Worm (Caenorhabditis elegans) whole organism, L1 larva: ENCODE results near the gene F22H10.11.

Experiments used
- Y116A8C.19 ChIP-seq: sonication (generic microtip); optimal IDR thresholded peaks from 2 replicates; lab custom pipeline; 2016; ENCODE audit warnings: missing compliant biosample characterization, missing genetic modification characterization, borderline replicate concordance
- aha-1 ChIP-seq: fragments of 150-350 bp; optimal IDR thresholded peaks from 2 replicates; lab custom pipeline; 2014; ENCODE audit warnings: missing biosample characterization, missing genetic modification characterization
- ama-1 ChIP-seq: fragments of 150-350 bp; optimal IDR thresholded peaks from 2 replicates; lab custom pipeline; 2014
- blmp-1 ChIP-seq: fragments of 150-350 bp; optimal IDR thresholded peaks from 2 replicates; lab custom pipeline; 2014; ENCODE audit warnings: missing biosample characterization, missing genetic modification characterization
- ceh-8 ChIP-seq: fragments of 200-800 bp; sonication (Bioruptor generic); optimal IDR thresholded peaks from 2 replicates; lab custom pipeline; 2018; ENCODE audit warnings: mild to moderate bottlenecking, missing genetic modification characterization, moderate library complexity, missing compliant biosample characterization
- ceh-90 ChIP-seq: sonication (generic microtip); optimal IDR thresholded peaks from 2 replicates; lab custom pipeline; 2016; ENCODE audit warnings: missing genetic modification characterization, missing compliant biosample characterization
- dpl-1 ChIP-seq, 3 experiments: fragments of 150-350 bp in 2 of 3; sonication (generic microtip) in 1 of 3; optimal IDR thresholded peaks; 2 replicates each; lab custom pipeline; 2014 to 2017; ENCODE audit warnings: missing biosample characterization in 3 of 3, missing genetic modification characterization in 3 of 3, missing genetic modification reagents in 3 of 3
- dsc-1 ChIP-seq: sonication (generic microtip); optimal IDR thresholded peaks from 2 replicates; lab custom pipeline; 2016; ENCODE audit warnings: mild to moderate bottlenecking, missing genetic modification characterization, missing compliant biosample characterization
- egl-13 ChIP-seq: sonication (generic microtip); optimal IDR thresholded peaks from 2 replicates; lab custom pipeline; 2016; ENCODE audit warnings: missing genotype, missing genetic modification reagents, missing genetic modification characterization, missing compliant biosample characterization
- elt-2 ChIP-seq: sonication (generic microtip); optimal IDR thresholded peaks from 2 replicates; lab custom pipeline; 2016; ENCODE audit warnings: missing genetic modification characterization, mild to moderate bottlenecking, inconsistent platforms, missing compliant biosample characterization, missing genetic modification reagents
- elt-3 ChIP-seq, 6 experiments: fragments of 150-350 bp in 1 of 6; sonication (generic microtip); optimal IDR thresholded peaks; 2 replicates each; lab custom pipeline; 2017 to 2018; ENCODE audit warnings: missing biosample characterization in 6 of 6, missing genetic modification characterization in 6 of 6, inconsistent platforms in 1 of 6
- fkh-4 ChIP-seq: sonication (generic microtip); optimal IDR thresholded peaks from 2 replicates; lab custom pipeline; 2016; ENCODE audit warnings: missing compliant biosample characterization, missing genetic modification characterization, borderline replicate concordance
- fkh-8 ChIP-seq: sonication (generic microtip); optimal IDR thresholded peaks from 2 replicates; lab custom pipeline; 2016; ENCODE audit warnings: mild to moderate bottlenecking, missing genetic modification characterization, missing compliant biosample characterization
- hlh-17 ChIP-seq: fragments of 200-800 bp; sonication (Bioruptor generic); optimal IDR thresholded peaks from 2 replicates; lab custom pipeline; 2018; ENCODE audit warnings: missing genetic modification characterization, mild to moderate bottlenecking, missing compliant biosample characterization, moderate library complexity, borderline replicate concordance
- isw-1 ChIP-seq: fragments of 200-800 bp; sonication (Bioruptor generic); IDR thresholded peaks from 2 replicates; pipeline ENCODE4 v1.3.6; 2022; ENCODE audit warnings: missing genetic modification characterization, missing compliant biosample characterization
- jun-1 ChIP-seq: fragments of 150-350 bp; optimal IDR thresholded peaks from 2 replicates; lab custom pipeline; 2014; ENCODE audit warnings: missing biosample characterization, missing genetic modification reagents, missing genetic modification characterization
- lin-14 ChIP-seq: fragments of 200-800 bp; sonication (Bioruptor generic); optimal IDR thresholded peaks from 2 replicates; lab custom pipeline; 2018; ENCODE audit warnings: mild to moderate bottlenecking, missing genetic modification characterization, moderate library complexity, missing compliant biosample characterization
- lin-35 ChIP-seq, 2 experiments: fragments of 150-350 bp; optimal IDR thresholded peaks; 2 replicates each; lab custom pipeline; 2014; ENCODE audit warnings: missing biosample characterization in 2 of 2, missing genetic modification characterization in 2 of 2, missing genetic modification reagents in 2 of 2
- lsy-2 ChIP-seq, 2 experiments: fragments of 150-350 bp; optimal IDR thresholded peaks; 2 replicates each; lab custom pipeline; 2014; ENCODE audit warnings: missing biosample characterization in 2 of 2, missing genetic modification characterization in 2 of 2
- mdl-1 ChIP-seq, 2 experiments: fragments of 150-350 bp; optimal IDR thresholded peaks; 2 replicates each; lab custom pipeline; 2014 to 2017; ENCODE audit warnings: missing biosample characterization in 2 of 2, missing genetic modification characterization in 2 of 2, inconsistent platforms in 1 of 2
- mep-1 ChIP-seq: fragments of 150-350 bp; optimal IDR thresholded peaks from 2 replicates; lab custom pipeline; 2014; ENCODE audit warnings: missing biosample characterization, missing genetic modification characterization
- nhr-12 ChIP-seq: sonication (generic microtip); optimal IDR thresholded peaks from 2 replicates; lab custom pipeline; 2017; ENCODE audit warnings: missing biosample characterization, missing genetic modification characterization
- nhr-19 ChIP-seq: fragments of 200-800 bp; sonication (Bioruptor generic); conservative IDR thresholded peaks from 2 replicates; pipeline ENCODE4 v1.3.6; 2022; ENCODE audit warnings: missing genetic modification characterization, missing compliant biosample characterization
- nhr-20 ChIP-seq: sonication (generic microtip); optimal IDR thresholded peaks from 2 replicates; lab custom pipeline; 2016; ENCODE audit warnings: mild to moderate bottlenecking, missing genetic modification characterization, missing compliant biosample characterization
- nhr-71 ChIP-seq: sonication (generic microtip); optimal IDR thresholded peaks from 2 replicates; lab custom pipeline; 2016; ENCODE audit warnings: mild to moderate bottlenecking, missing genetic modification characterization, moderate library complexity, missing compliant biosample characterization
- nhr-77 ChIP-seq: fragments of 150-350 bp; optimal IDR thresholded peaks from 2 replicates; lab custom pipeline; 2014; ENCODE audit warnings: missing biosample characterization, missing genetic modification characterization
- nhr-85 ChIP-seq: sonication (generic microtip); peaks from one replicate; lab custom pipeline; 2016; ENCODE audit warnings: missing genetic modification characterization, inconsistent platforms, missing compliant biosample characterization
- pax-3 ChIP-seq: fragments of 200-800 bp; sonication (Bioruptor generic); optimal IDR thresholded peaks from 2 replicates; lab custom pipeline; 2018; ENCODE audit warnings: mild to moderate bottlenecking, missing genetic modification characterization, moderate library complexity, missing compliant biosample characterization
- rnt-1 ChIP-seq: sonication (generic microtip); optimal IDR thresholded peaks from 2 replicates; lab custom pipeline; 2016; ENCODE audit warnings: mild to moderate bottlenecking, missing genetic modification characterization, moderate library complexity, missing compliant biosample characterization
- snu-23 ChIP-seq: sonication (generic microtip); optimal IDR thresholded peaks from 2 replicates; lab custom pipeline; 2016; ENCODE audit warnings: missing genetic modification characterization, missing compliant biosample characterization
- sox-4 ChIP-seq: sonication (generic microtip); optimal IDR thresholded peaks from 2 replicates; lab custom pipeline; 2016; ENCODE audit warnings: missing genetic modification characterization, missing compliant biosample characterization
- sup-37 ChIP-seq: fragments of 200-800 bp; sonication (Bioruptor generic); optimal IDR thresholded peaks from 2 replicates; lab custom pipeline; 2018; ENCODE audit warnings: mild to moderate bottlenecking, missing genetic modification characterization, missing compliant biosample characterization
- unc-130 ChIP-seq: fragments of 150-350 bp; optimal IDR thresholded peaks from 2 replicates; lab custom pipeline; 2017; ENCODE audit warnings: missing biosample characterization, missing genetic modification characterization, inconsistent platforms
- unc-30 ChIP-seq: sonication (generic microtip); optimal IDR thresholded peaks from 2 replicates; lab custom pipeline; 2017; ENCODE audit warnings: missing biosample characterization, missing genetic modification characterization
- unc-62 ChIP-seq: fragments of 150-350 bp; optimal IDR thresholded peaks from 2 replicates; lab custom pipeline; 2014; ENCODE audit warnings: missing biosample characterization, missing genetic modification reagents, missing genetic modification characterization
- unc-98 ChIP-seq: fragments of 200-800 bp; sonication (Bioruptor generic); IDR thresholded peaks from 2 replicates; pipeline ENCODE4 v1.3.6; 2022; ENCODE audit warnings: missing genetic modification characterization, missing compliant biosample characterization
- zip-4 ChIP-seq: fragments of 200-800 bp; sonication (Bioruptor generic); optimal IDR thresholded peaks from 2 replicates; lab custom pipeline; 2018; ENCODE audit warnings: mild to moderate bottlenecking, missing genetic modification characterization, moderate library complexity, missing compliant biosample characterization
- ztf-11 ChIP-seq, 2 experiments: sonication (generic microtip); optimal IDR thresholded peaks; 2 replicates each; lab custom pipeline; 2016 to 2017; ENCODE audit warnings: missing genetic modification characterization in 2 of 2, missing biosample characterization in 1 of 2, missing compliant biosample characterization in 1 of 2

Gene F22H10.11

ce11 chrX:16655283-16655682, 32.6 kb downstream of the F22H10.11 start:
- TF ChIP-seq lin-14 (GFP tag; lab: Kevin White, UChicago) (peak; percentile 72), mdl-1 (tag; optimal IDR thresholded peaks at IDR 0.05; lab: Kevin White, UChicago) (peak in 1 of 2 experiments; percentile 14), snu-23 (GFP tag; lab: Kevin White, UChicago) (peak; percentile 34), unc-62 (GFP tag; lab: Kevin White, UChicago) (no peak), Y116A8C.19 (tag; lab: Kevin White, UChicago) (no peak), mep-1 (no peak), lin-35 (GFP tag; optimal IDR thresholded peaks at IDR 0.05; lab: Kevin White, UChicago) (no peak), lsy-2 (tag; optimal IDR thresholded peaks at IDR 0.05; lab: Kevin White, UChicago) (peak in 1 of 2 experiments; percentile 18), ceh-90 (tag; lab: Kevin White, UChicago) (no peak), nhr-71 (tag; lab: Kevin White, UChicago) (peak; percentile 58), unc-130 (tag; lab: Kevin White, UChicago) (peak; percentile 30), rnt-1 (tag; lab: Kevin White, UChicago) (peak; percentile 59), nhr-19 (GFP tag; lab: Robert Waterston, UW) (0 out of 2 replicates have a peak, but pooled peaks have one; percentile 24), dsc-1 (tag; lab: Kevin White, UChicago) (peak; percentile 27)

ce11 chrX:16650600-16650999, 37.2 kb downstream of the F22H10.11 start:
- TF ChIP-seq fkh-4 (tag; lab: Kevin White, UChicago) (no peak), mdl-1 (tag; optimal IDR thresholded peaks at IDR 0.05; lab: Kevin White, UChicago) (no peak), unc-98 (GFP tag; lab: Robert Waterston, UW) (no peak), unc-62 (GFP tag; lab: Kevin White, UChicago) (no peak), ceh-8 (GFP tag; lab: Kevin White, UChicago) (no peak), pax-3 (tag; lab: Kevin White, UChicago) (peak; percentile 57), nhr-20 (tag; lab: Kevin White, UChicago) (no peak), nhr-12 (no peak), jun-1 (tag; lab: Kevin White, UChicago) (no peak), nhr-85 (no peak), fkh-8 (peak; percentile 31), dsc-1 (tag; lab: Kevin White, UChicago) (peak; percentile 89), hlh-17 (GFP tag; lab: Kevin White, UChicago) (no peak)

ce11 chrX:16648773-16649172, 39.1 kb downstream of the F22H10.11 start:
- TF ChIP-seq dsc-1 (tag; lab: Kevin White, UChicago) (peak; percentile 49), lin-14 (GFP tag; lab: Kevin White, UChicago) (peak; percentile 64), ztf-11 (tag; optimal IDR thresholded peaks at IDR 0.05; lab: Kevin White, UChicago) (no peak)

ce11 chrX:16647222-16647621, 40.6 kb downstream of the F22H10.11 start:
- TF ChIP-seq pax-3 (tag; lab: Kevin White, UChicago) (no peak), dpl-1 (GFP tag; optimal IDR thresholded peaks at IDR 0.05; lab: Kevin White, UChicago) (no peak), lsy-2 (tag; optimal IDR thresholded peaks at IDR 0.05; lab: Kevin White, UChicago) (no peak), ceh-8 (GFP tag; lab: Kevin White, UChicago) (no peak), ama-1 (lab: Kevin White, UChicago) (no peak), lin-14 (GFP tag; lab: Kevin White, UChicago) (peak; percentile 20), fkh-8 (no peak), blmp-1 (tag; lab: Kevin White, UChicago) (peak; percentile 95), sup-37 (no peak), isw-1 (GFP tag; lab: Robert Waterston, UW) (no peak), fkh-4 (tag; lab: Kevin White, UChicago) (no peak), sox-4 (tag; lab: Kevin White, UChicago) (no peak), aha-1 (no peak), ztf-11 (tag; optimal IDR thresholded peaks at IDR 0.05; lab: Kevin White, UChicago) (no peak), zip-4 (GFP tag; lab: Kevin White, UChicago) (no peak), nhr-85 (peak; percentile 53), elt-3 (tag; optimal IDR thresholded peaks at IDR 0.05; lab: Kevin White, UChicago) (peak in 1 of 6 experiments; percentile 19), nhr-77 (tag; lab: Kevin White, UChicago) (no peak), egl-13 (tag; lab: Kevin White, UChicago) (no peak), elt-2 (tag; lab: Kevin White, UChicago) (no peak), mep-1 (no peak), unc-30 (no peak)
